Fruit fly (Drosophila melanogaster) whole organism, embryonic: ENCODE data around the gene Tomosyn.

Experiments
- B-H2 ChIP-seq: fragments of 200-800 bp; sonication (Bioruptor generic); optimal IDR thresholded peaks from 2 replicates; lab custom pipeline; 2018; ENCODE audit warnings: missing biosample characterization, mild to moderate bottlenecking, missing genetic modification characterization
- CG11723 ChIP-seq: fragments of 200-800 bp; sonication (Bioruptor generic); optimal IDR thresholded peaks from 2 replicates; lab custom pipeline; 2017; ENCODE audit warnings: missing biosample characterization, mild to moderate bottlenecking, missing genetic modification characterization
- CG12071 ChIP-seq: fragments of 200-800 bp; sonication (Bioruptor generic); optimal IDR thresholded peaks from 3 replicates; lab custom pipeline; 2018; ENCODE audit warnings: missing biosample characterization, mild to moderate bottlenecking, missing genetic modification characterization
- CG12769 ChIP-seq: fragments of 200-800 bp; sonication (Bioruptor generic); optimal IDR thresholded peaks from 2 replicates; lab custom pipeline; 2019; ENCODE audit warnings: missing biosample characterization, mild to moderate bottlenecking, missing genetic modification characterization, moderate library complexity
- CG15601 ChIP-seq: fragments of 200-800 bp; sonication (Bioruptor generic); optimal IDR thresholded peaks from 3 replicates; lab custom pipeline; 2019; ENCODE audit warnings: missing biosample characterization, mild to moderate bottlenecking, missing genetic modification characterization, moderate library complexity
- CG17359 ChIP-seq: fragments of 200-800 bp; sonication (Bioruptor generic); optimal IDR thresholded peaks from 3 replicates; lab custom pipeline; 2018; ENCODE audit warnings: missing biosample characterization, mild to moderate bottlenecking, missing genetic modification characterization, moderate library complexity
- CG17385 ChIP-seq: fragments of 200-800 bp; sonication (Bioruptor generic); optimal IDR thresholded peaks from 3 replicates; lab custom pipeline; 2018; ENCODE audit warnings: missing biosample characterization, mild to moderate bottlenecking, missing genetic modification characterization
- CG18764 ChIP-seq: fragments of 200-800 bp; sonication (Bioruptor generic); optimal IDR thresholded peaks from 3 replicates; lab custom pipeline; 2016; ENCODE audit warnings: missing biosample characterization, missing genetic modification characterization
- CG4360 ChIP-seq: fragments of 200-800 bp; sonication (Bioruptor generic); IDR thresholded peaks from 2 replicates; pipeline ENCODE4 v1.3.6; 2022; ENCODE audit warnings: missing biosample characterization, missing genetic modification characterization
- CG4424 ChIP-seq: fragments of 200-800 bp; sonication (Bioruptor generic); optimal IDR thresholded peaks from 3 replicates; lab custom pipeline; 2016; ENCODE audit warnings: missing biosample characterization, missing genetic modification characterization
- CG7786 ChIP-seq: fragments of 200-800 bp; sonication (Bioruptor generic); optimal IDR thresholded peaks from 2 replicates; lab custom pipeline; 2016; ENCODE audit warnings: missing biosample characterization, missing genetic modification characterization
- CG7963 ChIP-seq: fragments of 200-800 bp; sonication (Bioruptor generic); IDR thresholded peaks from 3 replicates; pipeline ENCODE4 v1.3.6; 2022; ENCODE audit warnings: missing biosample characterization, missing genetic modification characterization; ENCODE audit not compliant: partially characterized antibody
- Dek ChIP-seq: fragments of 200-800 bp; sonication (Bioruptor generic); optimal IDR thresholded peaks from 3 replicates; lab custom pipeline; 2019; ENCODE audit warnings: missing biosample characterization, mild to moderate bottlenecking, missing genetic modification characterization, moderate library complexity
- Elba2 ChIP-seq: fragments of 200-800 bp; sonication (Bioruptor generic); optimal IDR thresholded peaks from 3 replicates; lab custom pipeline; 2016; ENCODE audit warnings: missing biosample characterization, missing genetic modification characterization
- H2.0 ChIP-seq: fragments of 200-800 bp; sonication (Bioruptor generic); IDR thresholded peaks from 2 replicates; pipeline ENCODE4 v1.3.6; 2022; ENCODE audit warnings: missing biosample characterization, missing genetic modification characterization
- HHEX ChIP-seq: fragments of 200-800 bp; sonication (Bioruptor generic); optimal IDR thresholded peaks from 3 replicates; lab custom pipeline; 2017; ENCODE audit warnings: missing biosample characterization, mild to moderate bottlenecking, missing genetic modification characterization, missing genetic modification reagents
- HLH4C ChIP-seq: fragments of 200-800 bp; sonication (Bioruptor generic); IDR thresholded peaks from 3 replicates; pipeline ENCODE4 v1.3.6; 2022; ENCODE audit warnings: missing biosample characterization, missing genetic modification characterization; ENCODE audit not compliant: partially characterized antibody
- Hsf ChIP-seq: fragments of 200-800 bp; sonication (Bioruptor generic); optimal IDR thresholded peaks from 3 replicates; lab custom pipeline; 2016; ENCODE audit warnings: missing biosample characterization, missing genetic modification characterization
- MBD-R2 ChIP-seq: fragments of 200-800 bp; sonication (Bioruptor generic); IDR thresholded peaks from 2 replicates; pipeline ENCODE4 v1.3.6; 2022; ENCODE audit warnings: missing biosample characterization, missing genetic modification characterization
- Myb ChIP-seq: fragments of 200-800 bp; sonication (Bioruptor generic); optimal IDR thresholded peaks from 2 replicates; lab custom pipeline; 2016; ENCODE audit warnings: missing biosample characterization, missing genetic modification characterization
- NfI ChIP-seq: fragments of 200-800 bp; sonication (Bioruptor generic); optimal IDR thresholded peaks from 3 replicates; lab custom pipeline; 2018; ENCODE audit warnings: missing biosample characterization, mild to moderate bottlenecking, missing genetic modification characterization, moderate library complexity
- Oli ChIP-seq: fragments of 200-800 bp; sonication (Bioruptor generic); optimal IDR thresholded peaks from 2 replicates; lab custom pipeline; 2018; ENCODE audit warnings: missing biosample characterization, mild to moderate bottlenecking, missing genetic modification characterization, moderate library complexity
- PHDP ChIP-seq: fragments of 200-800 bp; sonication (Bioruptor generic); optimal IDR thresholded peaks from 3 replicates; lab custom pipeline; 2018; ENCODE audit warnings: missing biosample characterization, mild to moderate bottlenecking, missing genetic modification characterization, moderate library complexity
- Sox102F ChIP-seq: fragments of 200-800 bp; sonication (Bioruptor generic); optimal IDR thresholded peaks from 2 replicates; lab custom pipeline; 2018; ENCODE audit warnings: missing biosample characterization, mild to moderate bottlenecking, missing genetic modification characterization, moderate library complexity
- YL-1 ChIP-seq: fragments of 200-800 bp; sonication (Bioruptor generic); optimal IDR thresholded peaks from 3 replicates; lab custom pipeline; 2017; ENCODE audit warnings: missing biosample characterization, mild to moderate bottlenecking, missing genetic modification characterization
- bab2 ChIP-seq: fragments of 200-800 bp; sonication (Bioruptor generic); optimal IDR thresholded peaks from 2 replicates; lab custom pipeline; 2016; ENCODE audit warnings: missing biosample characterization, missing genetic modification characterization
- cato ChIP-seq: fragments of 200-800 bp; sonication (Bioruptor generic); optimal IDR thresholded peaks from 2 replicates; lab custom pipeline; 2016; ENCODE audit warnings: missing biosample characterization, missing genetic modification characterization, borderline replicate concordance
- cg ChIP-seq: fragments of 200-800 bp; sonication (Bioruptor generic); optimal IDR thresholded peaks from 3 replicates; lab custom pipeline; 2019; ENCODE audit warnings: missing biosample characterization, mild to moderate bottlenecking, missing genetic modification characterization, moderate library complexity
- ci ChIP-seq: fragments of 200-800 bp; sonication (Bioruptor generic); IDR thresholded peaks from 3 replicates; pipeline ENCODE4 v1.3.6; 2022; ENCODE audit warnings: missing biosample characterization, missing genetic modification characterization
- corto ChIP-seq: fragments of 200-800 bp; sonication (Bioruptor generic); optimal IDR thresholded peaks from 2 replicates; lab custom pipeline; 2016; ENCODE audit warnings: missing biosample characterization, mild to moderate bottlenecking, missing genetic modification characterization, moderate library complexity
- cwo ChIP-seq: fragments of 200-800 bp; sonication (Bioruptor generic); optimal IDR thresholded peaks from 3 replicates; lab custom pipeline; 2017; ENCODE audit warnings: missing biosample characterization, missing genetic modification characterization, mild to moderate bottlenecking, moderate library complexity, missing genetic modification reagents
- esg ChIP-seq: fragments of 200-800 bp; sonication (Bioruptor generic); conservative IDR thresholded peaks from 2 replicates; pipeline ENCODE4 v1.3.6; 2022; ENCODE audit warnings: missing biosample characterization, missing genetic modification characterization
- luna ChIP-seq: fragments of 200-800 bp; sonication (Bioruptor generic); optimal IDR thresholded peaks from 2 replicates; lab custom pipeline; 2016; ENCODE audit warnings: missing biosample characterization, missing genetic modification characterization
- maf-S ChIP-seq: fragments of 200-800 bp; sonication (Bioruptor generic); optimal IDR thresholded peaks from 2 replicates; lab custom pipeline; 2016; ENCODE audit warnings: missing biosample characterization, missing genetic modification characterization
- p53 ChIP-seq: fragments of 200-800 bp; sonication (Bioruptor generic); optimal IDR thresholded peaks from 2 replicates; lab custom pipeline; 2016; ENCODE audit warnings: missing biosample characterization, missing genetic modification characterization
- pan ChIP-seq, 4 experiments: fragments of >200 bp in 3 of 4; fragments of 200-800 bp in 1 of 4; sonication (Bioruptor generic) in 1 of 4; optimal IDR thresholded peaks in 3 of 4; IDR thresholded peaks in 1 of 4; 2 replicates each; pipeline versions ENCODE4 v1.3.6 to Lab custom; 2017 to 2022; ENCODE audit warnings: missing biosample characterization in 2 of 4, missing genetic modification characterization in 2 of 4, mixed read lengths in 1 of 4
- pb ChIP-seq: fragments of 200-800 bp; sonication (Bioruptor generic); optimal IDR thresholded peaks from 3 replicates; lab custom pipeline; 2016; ENCODE audit warnings: missing biosample characterization, missing genetic modification characterization
- phol ChIP-seq: fragments of 200-800 bp; sonication (Bioruptor generic); optimal IDR thresholded peaks from 3 replicates; lab custom pipeline; 2018; ENCODE audit warnings: missing biosample characterization, mild to moderate bottlenecking, missing genetic modification characterization, moderate library complexity
- pnt ChIP-seq: fragments of 200-800 bp; sonication (Bioruptor generic); optimal IDR thresholded peaks from 3 replicates; lab custom pipeline; 2016; ENCODE audit warnings: missing biosample characterization, missing genetic modification characterization
- sc ChIP-seq, 3 experiments: fragments of >200 bp in 2 of 3; fragments of 200-800 bp in 1 of 3; sonication (Bioruptor generic) in 1 of 3; optimal IDR thresholded peaks; 2 replicates in 2 of 3; 3 replicates in 1 of 3; lab custom pipeline; 2017; ENCODE audit warnings: mild to moderate bottlenecking in 1 of 3, missing biosample characterization in 1 of 3, missing genetic modification characterization in 1 of 3, missing genetic modification reagents in 1 of 3
- schlank ChIP-seq: fragments of 200-800 bp; sonication (Bioruptor generic); optimal IDR thresholded peaks from 2 replicates; lab custom pipeline; 2018; ENCODE audit warnings: missing biosample characterization, mild to moderate bottlenecking, missing genetic modification characterization
- seq ChIP-seq: fragments of 200-800 bp; sonication (Bioruptor generic); IDR thresholded peaks from 2 replicates; pipeline ENCODE4 v1.3.6; 2022; ENCODE audit warnings: missing biosample characterization, missing genetic modification characterization
- slou ChIP-seq: fragments of 200-800 bp; sonication (Bioruptor generic); optimal IDR thresholded peaks from 3 replicates; lab custom pipeline; 2016; ENCODE audit warnings: missing biosample characterization, missing genetic modification characterization
- slp2 ChIP-seq: fragments of 200-800 bp; sonication (Bioruptor generic); optimal IDR thresholded peaks from 2 replicates; lab custom pipeline; 2016; ENCODE audit warnings: missing biosample characterization, missing genetic modification characterization
- so ChIP-seq: fragments of 200-800 bp; sonication (Bioruptor generic); IDR thresholded peaks from 3 replicates; pipeline ENCODE4 v1.3.6; 2022; ENCODE audit warnings: missing biosample characterization, missing genetic modification characterization
- stc ChIP-seq: fragments of 200-800 bp; sonication (Bioruptor generic); IDR thresholded peaks from 2 replicates; pipeline ENCODE4 v1.3.6; 2022; ENCODE audit warnings: missing biosample characterization, missing genetic modification characterization
- twi ChIP-seq: fragments of 200-800 bp; optimal IDR thresholded peaks from 2 replicates; lab custom pipeline; 2019; ENCODE audit warnings: missing biosample characterization, mild to moderate bottlenecking, missing genetic modification characterization, moderate library complexity
- vfl ChIP-seq: fragments of 200-800 bp; sonication (Bioruptor generic); optimal IDR thresholded peaks from 2 replicates; lab custom pipeline; 2016; ENCODE audit warnings: missing biosample characterization, missing genetic modification characterization
- vvl ChIP-seq: fragments of 200-800 bp; sonication (Bioruptor generic); IDR thresholded peaks from 2 replicates; pipeline ENCODE4 v1.3.6; 2022; ENCODE audit warnings: missing biosample characterization, missing genetic modification characterization

Gene Tomosyn

dm6 chrX:12629564-12629963 lies 1.8 kb upstream of the Tomosyn start, which contains the start of the genes Aven and CG2540 (continued):
- TF ChIP-seq MBD-R2 (GFP tag; lab: Robert Waterston, UW) = peak; percentile 79
- TF ChIP-seq CG11723 (GFP tag; lab: Kevin White, UChicago) = peak; percentile 67
- no peak for TF ChIP-seq HLH4C (GFP tag; lab: Robert Waterston, UW)
- TF ChIP-seq cwo (GFP tag; lab: Kevin White, UChicago) = peak; percentile 80
- peak; percentile 62; the same call in 1 of the 2 replicates for TF ChIP-seq stc (GFP tag; lab: Robert Waterston, UW)
- no peak for TF ChIP-seq CG12769
- TF ChIP-seq sc (optimal IDR thresholded peaks at IDR 0.05; lab: Kevin White, UChicago) = no peak
- TF ChIP-seq sc (GFP tag; optimal IDR thresholded peaks at IDR 0.05; lab: Kevin White, UChicago) = peak; percentile 52
- peak; percentile 12 for TF ChIP-seq slou (GFP tag; lab: Kevin White, UChicago)
- TF ChIP-seq NfI (GFP tag; lab: Kevin White, UChicago) = peak; percentile 85
- no peak for TF ChIP-seq luna (GFP tag; lab: Kevin White, UChicago)
- peak; percentile 86 for TF ChIP-seq Oli
- TF ChIP-seq B-H2 = peak; percentile 93
- TF ChIP-seq corto = peak; percentile 28
- TF ChIP-seq cato (GFP tag; lab: Kevin White, UChicago) = peak; percentile 22
- TF ChIP-seq bab2 (GFP tag; lab: Kevin White, UChicago) = no peak
- TF ChIP-seq CG15601 (tag; lab: Kevin White, UChicago) = peak; percentile 85
- TF ChIP-seq pnt (GFP tag; lab: Kevin White, UChicago) = no peak
- peak; percentile 87 for TF ChIP-seq phol (tag; lab: Kevin White, UChicago)
- peak; percentile 83; the same call in 1 of the 2 replicates for TF ChIP-seq vvl (GFP tag; lab: Robert Waterston, UW)
- no peak for TF ChIP-seq p53
- peak; percentile 81 for TF ChIP-seq twi (tag; lab: Kevin White, UChicago)
- peak; percentile 72 for TF ChIP-seq CG4424 (GFP tag; lab: Kevin White, UChicago)
- no peak for TF ChIP-seq Myb (GFP tag; lab: Kevin White, UChicago)
- peak; percentile 47 for TF ChIP-seq seq (GFP tag; lab: Robert Waterston, UW)
- peak; percentile 54 for TF ChIP-seq esg (GFP tag; lab: Robert Waterston, UW)
- peak; percentile 61 for TF ChIP-seq YL-1 (GFP tag; lab: Kevin White, UChicago)
- TF ChIP-seq schlank = peak; percentile 3
- TF ChIP-seq vfl (GFP tag; lab: Kevin White, UChicago) = no peak
- no peak for TF ChIP-seq pan (optimal IDR thresholded peaks at IDR 0.05; lab: Kevin White, UChicago)
- TF ChIP-seq pan (GFP tag; optimal IDR thresholded peaks at IDR 0.05 in 1 of 2, IDR thresholded peaks at IDR 0.05 in 1 of 2) = peak in 1 of 2 experiments; percentile 69
- no peak for TF ChIP-seq CG7786 (GFP tag; lab: Kevin White, UChicago)
- peak; percentile 42; the same call in 1 of the 3 replicates for TF ChIP-seq so (GFP tag; lab: Robert Waterston, UW)
- TF ChIP-seq CG7963 (GFP tag; lab: Robert Waterston, UW) = no peak
- TF ChIP-seq Hsf (GFP tag; lab: Kevin White, UChicago) = no peak
- TF ChIP-seq CG18764 (GFP tag; lab: Kevin White, UChicago) = peak; percentile 55
- no peak for TF ChIP-seq cg (GFP tag; lab: Kevin White, UChicago)
- no peak for TF ChIP-seq slp2 (GFP tag; lab: Kevin White, UChicago)
- TF ChIP-seq CG4360 (GFP tag; lab: Robert Waterston, UW) = no peak
- TF ChIP-seq H2.0 (GFP tag; lab: Robert Waterston, UW) = peak; percentile 45; the same call in 1 of the 2 replicates
- TF ChIP-seq CG12071 (GFP tag; lab: Kevin White, UChicago) = peak; percentile 6
- TF ChIP-seq PHDP (tag; lab: Kevin White, UChicago) = peak; percentile 88
- TF ChIP-seq ci = peak; percentile 59; the same call in 1 of the 3 replicates
- peak; percentile 82 for TF ChIP-seq CG17359 (tag; lab: Kevin White, UChicago)
- no peak for TF ChIP-seq pb (GFP tag; lab: Kevin White, UChicago)
- TF ChIP-seq Dek (tag; lab: Kevin White, UChicago) = peak; percentile 78
- no peak for TF ChIP-seq maf-S (GFP tag; lab: Kevin White, UChicago)
- TF ChIP-seq CG17385 (GFP tag; lab: Kevin White, UChicago) = peak; percentile 84
- TF ChIP-seq Sox102F (GFP tag; lab: Kevin White, UChicago) = peak; percentile 83
- TF ChIP-seq HHEX (GFP tag; lab: Kevin White, UChicago) = peak; percentile 83
- TF ChIP-seq Elba2 = no peak
